Fruit fly (Drosophila melanogaster): ENCODE measurements around the gene Srr.

Gene Srr

dm6 chr3R:9388972-9389371 lies 23.8 kb downstream of the Srr start:
- no peak for TF ChIP-seq bab1 (GFP tag; optimal IDR thresholded peaks at IDR 0.05)
- no peak for TF ChIP-seq CG11617 (GFP tag; optimal IDR thresholded peaks at IDR 0.05)
- TF ChIP-seq tj (GFP tag; optimal IDR thresholded peaks at IDR 0.05), result peak; percentile 59

dm6 chr3R:9390201-9390600 lies 25.0 kb downstream of the Srr start:
- TF ChIP-seq ovo (GFP tag; optimal IDR thresholded peaks at IDR 0.05), result no peak

- TF ChIP-seq cic (GFP tag; optimal IDR thresholded peaks at IDR 0.05), result no peak
- TF ChIP-seq CG7045 (GFP tag; optimal IDR thresholded peaks at IDR 0.05), result no peak
Measured at dm6 chr3R:9392421-9392820, 27.2 kb downstream of the Srr start.

dm6 chr3R:9393542-9394025 lies 28.4 kb downstream of the Srr start:
- TF ChIP-seq CG33017 (tag; optimal IDR thresholded peaks at IDR 0.05) (no peak), kay (GFP tag; ENCODE audit: borderline replicate concordance) (no peak), Clk (GFP tag; optimal IDR thresholded peaks at IDR 0.05) (no peak), toe (GFP tag; optimal IDR thresholded peaks at IDR 0.05) (no peak), CG14711 (tag; optimal IDR thresholded peaks at IDR 0.05) (peak; percentile 29)

dm6 chr3R:9394385-9395042 lies 29.3 kb downstream of the Srr start, which contains the start of gene FER:
Gene FER, minus strand, starts transcription at chr3R:9394546.
- TF ChIP-seq bab1 (GFP tag; optimal IDR thresholded peaks at IDR 0.05), result peak; percentile 22
- TF ChIP-seq Clk (GFP tag; optimal IDR thresholded peaks at IDR 0.05), result no peak
- TF ChIP-seq Mnt (GFP tag; optimal IDR thresholded peaks at IDR 0.05), result peak; percentile 60
- TF ChIP-seq CG14711 (tag; optimal IDR thresholded peaks at IDR 0.05), result no peak
- TF ChIP-seq CG12768 (GFP tag; optimal IDR thresholded peaks at IDR 0.05), result peak; percentile 36
- TF ChIP-seq CG33017 (tag; optimal IDR thresholded peaks at IDR 0.05), result peak; percentile 26
- peak; percentile 28 for TF ChIP-seq CG7101 (tag; optimal IDR thresholded peaks at IDR 0.05)
- peak; percentile 35 for TF ChIP-seq Hr96 (GFP tag; optimal IDR thresholded peaks at IDR 0.05)
- peak; percentile 25 for TF ChIP-seq toe (GFP tag; optimal IDR thresholded peaks at IDR 0.05)
- TF ChIP-seq CG1620 (GFP tag; optimal IDR thresholded peaks at IDR 0.05), result peak; percentile 14
- peak; percentile 45 for TF ChIP-seq tj (GFP tag; optimal IDR thresholded peaks at IDR 0.05)
- TF ChIP-seq cnc (optimal IDR thresholded peaks at IDR 0.05), result no peak
- peak; percentile 25 for TF ChIP-seq CG11617 (GFP tag; optimal IDR thresholded peaks at IDR 0.05)
- peak; percentile 28 for TF ChIP-seq CG7045 (GFP tag; optimal IDR thresholded peaks at IDR 0.05)

dm6 chr3R:9395998-9396397 lies 30.8 kb downstream of the Srr start:
- TF ChIP-seq CG33017 (tag; optimal IDR thresholded peaks at IDR 0.05) (no peak), CG14711 (tag; optimal IDR thresholded peaks at IDR 0.05) (no peak), Hr96 (GFP tag; optimal IDR thresholded peaks at IDR 0.05) (no peak), ovo (GFP tag; optimal IDR thresholded peaks at IDR 0.05) (no peak), tj (GFP tag; optimal IDR thresholded peaks at IDR 0.05) (no peak), CG5204 (GFP tag; optimal IDR thresholded peaks at IDR 0.05) (no peak), CG7045 (GFP tag; optimal IDR thresholded peaks at IDR 0.05) (no peak), CG7101 (tag; optimal IDR thresholded peaks at IDR 0.05) (no peak), Clk (GFP tag; optimal IDR thresholded peaks at IDR 0.05) (no peak), kay (GFP tag; ENCODE audit: borderline replicate concordance) (no peak), CG11617 (GFP tag; optimal IDR thresholded peaks at IDR 0.05) (no peak), CG12768 (GFP tag; optimal IDR thresholded peaks at IDR 0.05) (no peak), Crg-1 (GFP tag; optimal IDR thresholded peaks at IDR 0.05) (no peak), pad (GFP tag; optimal IDR thresholded peaks at IDR 0.05) (no peak), cic (GFP tag; optimal IDR thresholded peaks at IDR 0.05) (no peak), toe (GFP tag; optimal IDR thresholded peaks at IDR 0.05) (no peak), bab1 (GFP tag; optimal IDR thresholded peaks at IDR 0.05) (no peak), cnc (optimal IDR thresholded peaks at IDR 0.05) (no peak), CG1620 (GFP tag; optimal IDR thresholded peaks at IDR 0.05) (no peak)

- no peak for TF ChIP-seq tj (GFP tag; optimal IDR thresholded peaks at IDR 0.05)
- TF ChIP-seq Crg-1 (GFP tag; optimal IDR thresholded peaks at IDR 0.05), result no peak
- no peak for TF ChIP-seq ovo (GFP tag; optimal IDR thresholded peaks at IDR 0.05)
- TF ChIP-seq Mnt (GFP tag; optimal IDR thresholded peaks at IDR 0.05), result no peak
- TF ChIP-seq CG12768 (GFP tag; optimal IDR thresholded peaks at IDR 0.05), result no peak
- TF ChIP-seq bab1 (GFP tag; optimal IDR thresholded peaks at IDR 0.05), result no peak
- no peak for TF ChIP-seq CG11617 (GFP tag; optimal IDR thresholded peaks at IDR 0.05)
- TF ChIP-seq CG7045 (GFP tag; optimal IDR thresholded peaks at IDR 0.05), result no peak
- no peak for TF ChIP-seq cic (GFP tag; optimal IDR thresholded peaks at IDR 0.05)
- no peak for TF ChIP-seq CG5204 (GFP tag; optimal IDR thresholded peaks at IDR 0.05)
- TF ChIP-seq CG14711 (tag; optimal IDR thresholded peaks at IDR 0.05), result no peak
- no peak for TF ChIP-seq pad (GFP tag; optimal IDR thresholded peaks at IDR 0.05)
- TF ChIP-seq Clk (GFP tag; optimal IDR thresholded peaks at IDR 0.05), result no peak
- no peak for TF ChIP-seq toe (GFP tag; optimal IDR thresholded peaks at IDR 0.05)
- no peak for TF ChIP-seq Hr96 (GFP tag; optimal IDR thresholded peaks at IDR 0.05)
- no peak for TF ChIP-seq CG1620 (GFP tag; optimal IDR thresholded peaks at IDR 0.05)
- TF ChIP-seq CG7101 (tag; optimal IDR thresholded peaks at IDR 0.05), result no peak
Measured at dm6 chr3R:9397890-9398289, 32.7 kb downstream of the Srr start, which contains the start of gene Or85f. Gene Or85f, plus strand, starts transcription at chr3R:9398190.
